Worm (Caenorhabditis elegans) whole organism, L4 larva: ENCODE data around the gene Y82E9BR.22.
"Not testable (repeated sequence)": the region's sequence is repeated elsewhere in the genome, so short reads cannot be mapped to it uniquely, and the experiment has no call there.

ENCODE experiments used
- F49E8.2 ChIP-seq: sonication (generic microtip); optimal IDR thresholded peaks from 2 replicates; lab custom pipeline; 2016; ENCODE audit warnings: missing compliant biosample characterization, mild to moderate bottlenecking, missing genetic modification characterization, borderline replicate concordance
- R02D3.7 ChIP-seq: fragments of 150-350 bp; sonication (generic microtip); optimal IDR thresholded peaks from 3 replicates; lab custom pipeline; 2014; ENCODE audit warnings: missing biosample characterization, missing genetic modification characterization
- T20F7.1 ChIP-seq: fragments of 200-800 bp; sonication (Bioruptor generic); optimal IDR thresholded peaks from 2 replicates; lab custom pipeline; 2018; ENCODE audit warnings: mild to moderate bottlenecking, missing genetic modification characterization, missing compliant biosample characterization
- ZK546.5 ChIP-seq, 2 experiments: sonication (generic microtip); optimal IDR thresholded peaks; 2 replicates each; lab custom pipeline; 2017; ENCODE audit warnings: missing biosample characterization in 2 of 2, missing genetic modification characterization in 2 of 2
- aha-1 ChIP-seq: fragments of 150-350 bp; peaks from one replicate; lab custom pipeline; 2014; ENCODE audit warnings: missing biosample characterization, missing genetic modification characterization
- arid-1 ChIP-seq: fragments of 200-800 bp; sonication (Bioruptor generic); conservative IDR thresholded peaks from 2 replicates; pipeline ENCODE4 v1.3.6; 2022; ENCODE audit warnings: missing genetic modification reagents, missing genetic modification characterization, missing compliant biosample characterization
- attf-4 ChIP-seq: sonication (generic microtip); optimal IDR thresholded peaks from 3 replicates; lab custom pipeline; 2017; ENCODE audit warnings: missing biosample characterization, missing genetic modification characterization
- ceh-28 ChIP-seq: fragments of 150-350 bp; optimal IDR thresholded peaks from 2 replicates; lab custom pipeline; 2014; ENCODE audit warnings: missing biosample characterization, missing genetic modification reagents, missing genetic modification characterization
- ceh-82 ChIP-seq: sonication (generic microtip); optimal IDR thresholded peaks from 2 replicates; lab custom pipeline; 2017; ENCODE audit warnings: missing biosample characterization, missing genetic modification characterization
- daf-16 ChIP-seq, 3 experiments: sonication (generic microtip); optimal IDR thresholded peaks; 2 replicates each; lab custom pipeline; 2016 to 2017; ENCODE audit warnings: missing genetic modification characterization in 3 of 3, missing genetic modification reagents in 3 of 3, mild to moderate bottlenecking in 2 of 3, missing compliant biosample characterization in 2 of 3, missing biosample characterization in 1 of 3, moderate library complexity in 1 of 3
- daf-19 ChIP-seq: fragments of 200-800 bp; sonication (Bioruptor generic); conservative IDR thresholded peaks from 2 replicates; pipeline ENCODE4 v1.3.6; 2022; ENCODE audit warnings: missing genetic modification characterization, missing compliant biosample characterization
- dmd-8 ChIP-seq: fragments of 200-800 bp; sonication (Bioruptor generic); IDR thresholded peaks from 2 replicates; pipeline ENCODE4 v1.3.6; 2022; ENCODE audit warnings: missing genetic modification characterization, missing compliant biosample characterization
- hif-1 ChIP-seq, 2 experiments: sonication (generic microtip); optimal IDR thresholded peaks; 2 replicates each; lab custom pipeline; 2016 to 2017; ENCODE audit warnings: missing compliant biosample characterization in 2 of 2, missing genetic modification characterization in 2 of 2, missing genetic modification reagents in 2 of 2, missing genotype in 2 of 2, mild to moderate bottlenecking in 1 of 2
- lin-1 ChIP-seq: fragments of 200-800 bp; sonication (Bioruptor generic); IDR thresholded peaks from 2 replicates; pipeline ENCODE4 v1.3.6; 2022; ENCODE audit warnings: missing genetic modification reagents, missing genetic modification characterization, missing compliant biosample characterization
- madf-9 ChIP-seq: fragments of 200-800 bp; sonication (Bioruptor generic); conservative IDR thresholded peaks from 2 replicates; pipeline ENCODE4 v1.3.6; 2022; ENCODE audit warnings: missing genetic modification reagents, missing genetic modification characterization, missing compliant biosample characterization
- nhr-42 ChIP-seq: fragments of 200-800 bp; sonication (Bioruptor generic); IDR thresholded peaks from 2 replicates; pipeline ENCODE4 v1.3.6; 2022; ENCODE audit warnings: missing genetic modification characterization, missing compliant biosample characterization
- nhr-76 ChIP-seq: fragments of 150-350 bp; optimal IDR thresholded peaks from 2 replicates; lab custom pipeline; 2014; ENCODE audit warnings: missing biosample characterization, missing genetic modification characterization
- pha-4 ChIP-seq, 2 experiments: fragments of 150-350 bp in 1 of 2; fragments of 200-800 bp in 1 of 2; sonication (Bioruptor generic) in 1 of 2; IDR thresholded peaks in 1 of 2; optimal IDR thresholded peaks in 1 of 2; 2 replicates each; pipeline versions ENCODE4 v1.3.6 to Lab custom; 2014 to 2022; ENCODE audit warnings: missing genetic modification characterization in 2 of 2, missing genetic modification reagents in 2 of 2, missing biosample characterization in 1 of 2, missing compliant biosample characterization in 1 of 2
- php-3 ChIP-seq: fragments of 200-800 bp; sonication (Bioruptor generic); IDR thresholded peaks from 2 replicates; pipeline ENCODE4 v1.3.6; 2022; ENCODE audit warnings: missing genetic modification reagents, missing genetic modification characterization, missing compliant biosample characterization
- rbr-2 ChIP-seq: sonication (generic microtip); optimal IDR thresholded peaks from 2 replicates; lab custom pipeline; 2016; ENCODE audit warnings: missing genotype, missing genetic modification characterization, missing compliant biosample characterization
- spr-1 ChIP-seq: sonication (generic microtip); optimal IDR thresholded peaks from 2 replicates; lab custom pipeline; 2016; ENCODE audit warnings: mild to moderate bottlenecking, missing genetic modification characterization, missing compliant biosample characterization
- spr-3 ChIP-seq: fragments of 200-800 bp; sonication (Bioruptor generic); optimal IDR thresholded peaks from 2 replicates; lab custom pipeline; 2018; ENCODE audit warnings: mild to moderate bottlenecking, missing genetic modification characterization, missing compliant biosample characterization
- unc-62 ChIP-seq, 3 experiments: fragments of 150-350 bp in 1 of 3; sonication (generic microtip); optimal IDR thresholded peaks in 2 of 3; peaks in 1 of 3; 1 replicate in 1 of 3; 2 replicates in 2 of 3; lab custom pipeline; 2014 to 2017; ENCODE audit warnings: missing biosample characterization in 3 of 3, missing genetic modification characterization in 3 of 3, missing genetic modification reagents in 3 of 3, missing genotype in 1 of 3
- zip-11 ChIP-seq: fragments of 200-800 bp; sonication (Bioruptor generic); IDR thresholded peaks from 2 replicates; pipeline ENCODE4 v1.3.6; 2022; ENCODE audit warnings: missing genetic modification characterization, missing compliant biosample characterization
- ztf-11 ChIP-seq: fragments of 150-350 bp; optimal IDR thresholded peaks from 2 replicates; lab custom pipeline; 2014; ENCODE audit warnings: missing biosample characterization, missing genetic modification characterization

Gene Y82E9BR.22

ce11 chrIII:1375491-1375890 lies 33.5 kb downstream of the Y82E9BR.22 start, which contains the start of gene Y82E9BR.10:
Y82E9BR.10 (minus strand) TSS chrIII:1375591.
- TF ChIP-seq php-3 (GFP tag; lab: Robert Waterston, UW); aha-1 (tag; lab: Kevin White, UChicago); spr-1 (tag; lab: Kevin White, UChicago): not testable (repeated sequence)

- TF ChIP-seq nhr-76 (no peak), nhr-42 (GFP tag; lab: Robert Waterston, UW) (no peak), unc-62 (GFP tag; optimal IDR thresholded peaks at IDR 0.05 in 1 of 2; lab: Kevin White, UChicago) (peak in 1 of 2 experiments; percentile 90), unc-62 (tag; optimal IDR thresholded peaks at IDR 0.05; lab: Kevin White, UChicago) (no peak), R02D3.7 (tag; lab: Kevin White, UChicago) (no peak)
- TF ChIP-seq, all 104 proteins: peak for 1
These were observed 34.7 kb downstream of the Y82E9BR.22 start, which contains the start of gene Y82E9BR.20 for ce11 chrIII:1374355-1374807. Y82E9BR.20 (plus strand) TSS chrIII:1374405.

ce11 chrIII:1372563-1372962 lies 36.5 kb downstream of the Y82E9BR.22 start:
- TF ChIP-seq attf-4 (tag; lab: Kevin White, UChicago) (no peak), pha-4 (GFP tag; IDR thresholded peaks at IDR 0.05; lab: Robert Waterston, UW) (no peak), pha-4 (tag; optimal IDR thresholded peaks at IDR 0.05; lab: Kevin White, UChicago) (no peak), F49E8.2 (tag; lab: Kevin White, UChicago) (no peak), T20F7.1 (GFP tag; lab: Kevin White, UChicago) (no peak), daf-16 (GFP tag; optimal IDR thresholded peaks at IDR 0.05; lab: Kevin White, UChicago) (no peak), daf-16 (tag; optimal IDR thresholded peaks at IDR 0.05; lab: Kevin White, UChicago) (no peak), madf-9 (GFP tag; lab: Robert Waterston, UW) (no peak), daf-19 (GFP tag; lab: Robert Waterston, UW) (no peak), spr-3 (no peak), rbr-2 (no peak), ZK546.5 (tag; optimal IDR thresholded peaks at IDR 0.05; lab: Kevin White, UChicago) (no peak), lin-1 (GFP tag; lab: Robert Waterston, UW) (no peak)

DNA sequence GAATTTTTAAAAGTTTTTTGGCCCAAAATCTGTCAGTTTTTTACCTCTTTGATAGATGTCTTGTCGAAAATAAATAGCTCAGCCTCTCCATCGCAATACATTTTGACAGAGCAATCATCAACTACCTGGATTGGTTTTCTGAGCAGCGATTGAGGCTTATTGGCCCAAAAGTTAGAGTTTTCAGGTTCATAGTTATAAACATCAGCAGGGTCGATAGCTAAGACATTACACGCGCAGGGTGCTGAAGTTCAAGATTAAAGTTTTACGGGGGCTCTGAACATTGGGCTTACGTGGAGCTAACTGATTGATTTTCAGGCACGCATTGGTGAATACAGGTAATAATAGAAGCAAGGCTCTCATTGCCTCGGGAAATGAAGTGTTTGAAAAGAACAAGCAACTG lies 49.4 kb downstream of the Y82E9BR.22 start, which contains the start of gene Y82E9BR.9:
Y82E9BR.9 (minus strand) TSS at position 101 of the 400 bp plus-strand sequence.
- TF ChIP-seq arid-1 (GFP tag; lab: Robert Waterston, UW), result no peak
- TF ChIP-seq nhr-76, result no peak
- no peak for TF ChIP-seq unc-62 (GFP tag; optimal IDR thresholded peaks at IDR 0.05 in 1 of 2; lab: Kevin White, UChicago)
- no peak for TF ChIP-seq unc-62 (tag; optimal IDR thresholded peaks at IDR 0.05; lab: Kevin White, UChicago)
- no peak for TF ChIP-seq madf-9 (GFP tag; lab: Robert Waterston, UW)
- TF ChIP-seq ceh-28, result no peak
- TF ChIP-seq dmd-8, result no peak
- TF ChIP-seq ceh-82 (tag; lab: Kevin White, UChicago), result no peak
- no peak for TF ChIP-seq ztf-11
- TF ChIP-seq rbr-2, result no peak
- no peak for TF ChIP-seq daf-16 (GFP tag; optimal IDR thresholded peaks at IDR 0.05; lab: Kevin White, UChicago)
- TF ChIP-seq daf-16 (tag; optimal IDR thresholded peaks at IDR 0.05; lab: Kevin White, UChicago), result no peak
- TF ChIP-seq php-3 (GFP tag; lab: Robert Waterston, UW), result no peak
- no peak for TF ChIP-seq hif-1 (tag; optimal IDR thresholded peaks at IDR 0.05; lab: Kevin White, UChicago)

ce11 chrIII:1357973-1358372 lies 51.1 kb downstream of the Y82E9BR.22 start, which contains the start of gene Y82E9BR.8:
Y82E9BR.8 (minus strand) TSS chrIII:1358073.
- TF ChIP-seq zip-11, php-3, madf-9 (GFP tag; lab: Robert Waterston, UW): not testable (repeated sequence)
- TF ChIP-seq, all 104 proteins: peak for 0; not testable (repeated sequence) for 104
